Worm (Caenorhabditis elegans) whole organism, late embryonic: ENCODE measurements around the gene Y54F10AM.15.

Source experiments
- C08G9.2 ChIP-seq: sonication (generic microtip); optimal IDR thresholded peaks from 2 replicates; lab custom pipeline; 2016; ENCODE audit warnings: mild to moderate bottlenecking, missing genetic modification characterization, moderate library complexity, missing compliant biosample characterization
- F13H6.1 ChIP-seq: sonication (generic microtip); optimal IDR thresholded peaks from 2 replicates; lab custom pipeline; 2016; ENCODE audit warnings: missing genetic modification characterization, missing compliant biosample characterization
- T23F11.4 ChIP-seq: fragments of 200-800 bp; sonication (Bioruptor generic); optimal IDR thresholded peaks from 2 replicates; lab custom pipeline; 2018; ENCODE audit warnings: mild to moderate bottlenecking, missing genetic modification characterization, missing compliant biosample characterization
- ama-1 ChIP-seq: fragments of 150-350 bp; optimal IDR thresholded peaks from 2 replicates; lab custom pipeline; 2014
- elt-2 ChIP-seq: sonication (generic microtip); optimal IDR thresholded peaks from 2 replicates; lab custom pipeline; 2016; ENCODE audit warnings: missing genetic modification reagents, missing genetic modification characterization, missing compliant biosample characterization
- ets-4 ChIP-seq: sonication (generic microtip); optimal IDR thresholded peaks from 2 replicates; lab custom pipeline; 2016; ENCODE audit warnings: missing genetic modification characterization, missing compliant biosample characterization
- fkh-10 ChIP-seq: fragments of 150-350 bp; optimal IDR thresholded peaks from 2 replicates; lab custom pipeline; 2014; ENCODE audit warnings: missing biosample characterization, missing genetic modification reagents, missing genetic modification characterization
- rnt-1 ChIP-seq: sonication (generic microtip); optimal IDR thresholded peaks from 2 replicates; lab custom pipeline; 2016; ENCODE audit warnings: missing genetic modification characterization, missing compliant biosample characterization
- syd-9 ChIP-seq: sonication (generic microtip); optimal IDR thresholded peaks from 2 replicates; lab custom pipeline; 2016; ENCODE audit warnings: mild to moderate bottlenecking, missing genetic modification characterization, moderate library complexity, missing compliant biosample characterization
- tbx-2 ChIP-seq: sonication (generic microtip); optimal IDR thresholded peaks from 2 replicates; lab custom pipeline; 2016; ENCODE audit warnings: missing genetic modification characterization, missing compliant biosample characterization

DNA sequence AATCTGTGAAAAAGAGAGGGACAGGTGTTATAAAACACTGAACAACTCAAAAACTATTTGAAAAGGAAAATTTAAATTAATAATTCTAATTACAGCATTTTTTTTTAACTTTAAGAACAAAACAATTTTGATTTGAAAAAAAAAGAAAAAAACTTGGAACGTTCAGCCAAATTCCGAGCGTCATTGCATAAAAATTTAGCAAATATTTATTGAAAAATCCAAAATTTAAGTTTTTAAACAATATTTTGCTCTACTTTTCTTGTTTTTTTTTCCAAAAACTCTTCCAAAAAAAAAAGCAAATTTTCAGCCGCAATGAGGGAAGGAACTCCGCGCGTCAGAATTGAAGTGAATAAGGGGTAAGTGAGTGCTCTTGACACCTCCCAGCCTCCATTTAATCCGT lies 21.1 kb upstream of the Y54F10AM.15 start, which contains the start of gene feh-1:
- TF ChIP-seq ama-1 (lab: Kevin White, UChicago) = no peak
- TF ChIP-seq F13H6.1 (tag; lab: Kevin White, UChicago) = no peak
- TF ChIP-seq tbx-2 (tag; lab: Kevin White, UChicago) = no peak
- no peak for TF ChIP-seq T23F11.4 (GFP tag; lab: Kevin White, UChicago)
- TF ChIP-seq rnt-1 (tag; lab: Kevin White, UChicago) = no peak
- TF ChIP-seq elt-2 (tag; lab: Kevin White, UChicago) = no peak
- TF ChIP-seq C08G9.2 (tag; lab: Kevin White, UChicago) = no peak
- no peak for TF ChIP-seq fkh-10 (GFP tag; lab: Kevin White, UChicago)
- no peak for TF ChIP-seq syd-9
- no peak for TF ChIP-seq ets-4 (tag; lab: Kevin White, UChicago)
